Fruit fly (Drosophila melanogaster): ENCODE measurements around the gene RecQ5.

Gene RecQ5

DNA sequence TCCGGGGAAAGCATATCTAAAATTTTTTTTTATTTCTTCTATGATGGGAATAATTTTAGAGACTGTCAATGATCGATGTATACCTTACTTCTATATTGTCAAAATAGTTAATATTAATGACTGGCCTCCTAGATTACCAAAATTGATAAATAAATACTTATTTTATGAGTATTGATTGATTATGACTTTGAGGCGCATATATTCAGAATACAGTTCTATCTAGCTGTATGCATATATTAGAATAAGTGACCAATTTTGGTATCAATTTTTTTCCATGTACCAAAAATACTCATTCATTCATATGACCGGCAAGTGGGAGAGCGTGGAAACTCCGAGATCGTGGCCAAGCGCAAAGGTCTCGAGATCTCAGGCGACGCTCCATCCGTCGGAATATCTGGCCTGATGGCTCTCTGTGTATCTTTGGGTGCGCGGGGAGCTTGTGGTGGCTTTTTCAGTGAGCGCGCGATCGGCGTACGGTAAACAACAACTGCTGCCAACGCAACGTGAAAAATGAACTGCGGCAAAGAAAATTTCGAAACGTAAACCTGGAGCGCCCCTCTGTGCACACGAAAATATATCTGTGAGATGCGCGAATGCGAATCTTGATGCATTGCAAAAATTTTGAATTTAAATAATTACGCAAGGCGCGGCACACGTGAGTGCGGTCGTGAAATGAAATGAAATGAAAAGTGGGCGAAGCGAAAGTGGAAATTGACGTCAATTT, 40.7 kb upstream of the RecQ5 start, which contains the start of the genes CG43121 and ome (continued):
- no peak for TF ChIP-seq grau (tag; optimal IDR thresholded peaks at IDR 0.05)
- TF ChIP-seq CG4730 (GFP tag; IDR thresholded peaks at IDR 0.05), result no peak
- TF ChIP-seq Abd-B (GFP tag; optimal IDR thresholded peaks at IDR 0.05), result no peak
- TF ChIP-seq emc (GFP tag; optimal IDR thresholded peaks at IDR 0.05), result no peak
- peak; percentile 22 for TF ChIP-seq CG10267 (tag; optimal IDR thresholded peaks at IDR 0.05)
- peak; percentile 37 for TF ChIP-seq pfk (GFP tag; optimal IDR thresholded peaks at IDR 0.05)
- no peak for TF ChIP-seq CG10147 (GFP tag; optimal IDR thresholded peaks at IDR 0.05)
- TF ChIP-seq nom (GFP tag; optimal IDR thresholded peaks at IDR 0.05), result peak; percentile 45
- TF ChIP-seq CG7928 (GFP tag; optimal IDR thresholded peaks at IDR 0.05), result no peak
- no peak for TF ChIP-seq Dref (GFP tag; IDR thresholded peaks at IDR 0.05)
- TF ChIP-seq CG4404 (GFP tag; IDR thresholded peaks at IDR 0.05), result no peak
- peak; percentile 9 for TF ChIP-seq NC2β (GFP tag; optimal IDR thresholded peaks at IDR 0.05)
- TF ChIP-seq sisA (GFP tag; IDR thresholded peaks at IDR 0.05), result no peak; the same call in 1 of the 2 replicates
- no peak for TF ChIP-seq Dad (GFP tag; optimal IDR thresholded peaks at IDR 0.05)
- TF ChIP-seq Dfd (GFP tag; optimal IDR thresholded peaks at IDR 0.05), result no peak
- peak; percentile 43; the same call in 1 of the 2 replicates for TF ChIP-seq stc (GFP tag; IDR thresholded peaks at IDR 0.05)
- no peak for TF ChIP-seq Dek (tag; optimal IDR thresholded peaks at IDR 0.05)
- TF ChIP-seq slbo (GFP tag; IDR thresholded peaks at IDR 0.05), result peak; percentile 25; the same call in 1 of the 2 replicates
- no peak for TF ChIP-seq her (GFP tag; optimal IDR thresholded peaks at IDR 0.05)
- no peak for TF ChIP-seq sqz (GFP tag; optimal IDR thresholded peaks at IDR 0.05)
- peak; percentile 39 to 41 for TF ChIP-seq Trl (optimal IDR thresholded peaks at IDR 0.05)
- no peak for TF ChIP-seq Trl (GFP tag; optimal IDR thresholded peaks at IDR 0.05)
- TF ChIP-seq CG10959 (GFP tag; IDR thresholded peaks at IDR 0.05), result 0 out of 2 replicates have a peak, but pooled peaks have one; percentile 5
- TF ChIP-seq Meics (GFP tag; optimal IDR thresholded peaks at IDR 0.05), result no peak
- TF ChIP-seq CG3726 (GFP tag; IDR thresholded peaks at IDR 0.05), result no peak
- TF ChIP-seq Side (GFP tag; optimal IDR thresholded peaks at IDR 0.05), result no peak
- TF ChIP-seq CG17829 (tag; optimal IDR thresholded peaks at IDR 0.05), result no peak
- peak; percentile 8 for TF ChIP-seq sug (tag; optimal IDR thresholded peaks at IDR 0.05)
- no peak for TF ChIP-seq Ets65A (GFP tag)
- TF ChIP-seq E2f2 (GFP tag; IDR thresholded peaks at IDR 0.05), result peak; percentile 32; the same call in 1 of the 2 replicates
- no peak for TF ChIP-seq CG12155 (GFP tag; optimal IDR thresholded peaks at IDR 0.05)
- TF ChIP-seq gsb-n (tag; optimal IDR thresholded peaks at IDR 0.05), result no peak
- TF ChIP-seq lov (optimal IDR thresholded peaks at IDR 0.05), result no peak
- no peak for TF ChIP-seq lov (GFP tag; IDR thresholded peaks at IDR 0.05)
- peak; percentile 59 for TF ChIP-seq CG12071 (GFP tag; optimal IDR thresholded peaks at IDR 0.05)
- TF ChIP-seq Mrtf (GFP tag; IDR thresholded peaks at IDR 0.05), result no peak
- TF ChIP-seq pb (GFP tag; optimal IDR thresholded peaks at IDR 0.05), result peak; percentile 21
- TF ChIP-seq Poxn (GFP tag; IDR thresholded peaks at IDR 0.05), result no peak
- TF ChIP-seq H2.0 (GFP tag; IDR thresholded peaks at IDR 0.05), result no peak
- no peak for TF ChIP-seq CG6854 (GFP tag; optimal IDR thresholded peaks at IDR 0.05)
- TF ChIP-seq crol (GFP tag; IDR thresholded peaks at IDR 0.05), result peak; percentile 80
- no peak for TF ChIP-seq ewg (GFP tag; optimal IDR thresholded peaks at IDR 0.05)
- TF ChIP-seq Dll (GFP tag; IDR thresholded peaks at IDR 0.05; ENCODE audit: partially characterized antibody), result no peak
- no peak for TF ChIP-seq GATAe (GFP tag; conservative IDR thresholded peaks at IDR 0.05)
- no peak for TF ChIP-seq CG8359 (GFP tag; optimal IDR thresholded peaks at IDR 0.05; ENCODE audit: borderline replicate concordance)
- TF ChIP-seq CG7786 (GFP tag; optimal IDR thresholded peaks at IDR 0.05), result no peak
- no peak for TF ChIP-seq aop (GFP tag; IDR thresholded peaks at IDR 0.05)
- TF ChIP-seq E2f1 (GFP tag; IDR thresholded peaks at IDR 0.05), result peak; percentile 12; the same call in 1 of the 2 replicates
- TF ChIP-seq amos (GFP tag; IDR thresholded peaks at IDR 0.05; ENCODE audit: partially characterized antibody), result no peak
- no peak for TF ChIP-seq Stat92E (GFP tag; optimal IDR thresholded peaks at IDR 0.05)
